Worm (Caenorhabditis elegans) whole organism, L1 larva: Measurements from ENCODE around the gene polh-1.

Experiments used
- blmp-1 ChIP-seq: fragments of 150-350 bp; optimal IDR thresholded peaks from 2 replicates; lab custom pipeline; 2014; ENCODE audit warnings: missing biosample characterization, missing genetic modification characterization
- elt-2 ChIP-seq: sonication (generic microtip); optimal IDR thresholded peaks from 2 replicates; lab custom pipeline; 2016; ENCODE audit warnings: missing genetic modification characterization, mild to moderate bottlenecking, inconsistent platforms, missing compliant biosample characterization, missing genetic modification reagents
- elt-3 ChIP-seq, 6 experiments: fragments of 150-350 bp in 1 of 6; sonication (generic microtip); optimal IDR thresholded peaks; 2 replicates each; lab custom pipeline; 2017 to 2018; ENCODE audit warnings: missing biosample characterization in 6 of 6, missing genetic modification characterization in 6 of 6, inconsistent platforms in 1 of 6
- mef-2 ChIP-seq: fragments of 150-350 bp; optimal IDR thresholded peaks from 2 replicates; lab custom pipeline; 2014; ENCODE audit warnings: missing biosample characterization, missing genetic modification characterization
- rnt-1 ChIP-seq: sonication (generic microtip); optimal IDR thresholded peaks from 2 replicates; lab custom pipeline; 2016; ENCODE audit warnings: mild to moderate bottlenecking, missing genetic modification characterization, moderate library complexity, missing compliant biosample characterization

- TF ChIP-seq blmp-1 (tag; lab: Kevin White, UChicago) (no peak), mef-2 (tag; lab: Kevin White, UChicago) (no peak), elt-3 (tag; optimal IDR thresholded peaks at IDR 0.05; lab: Kevin White, UChicago) (no peak), rnt-1 (tag; lab: Kevin White, UChicago) (no peak), elt-2 (tag; lab: Kevin White, UChicago) (peak; percentile 3)
Measured at ce11 chrIII:1951388-1951787, 1.3 kb upstream of the polh-1 start, which contains the start of gene F53A3.7.
